Worm (Caenorhabditis elegans) whole organism, L2 larva: Measurements from ENCODE around the gene mbk-2.
A peak's percentile ranks its signal among the peaks of the same experiment; 100 is the strongest.

Experiments used
- C34F6.9 ChIP-seq: fragments of 150-350 bp; optimal IDR thresholded peaks from 2 replicates; lab custom pipeline; 2014; ENCODE audit warnings: missing biosample characterization, missing genetic modification characterization
- F13H6.1 ChIP-seq: sonication (generic microtip); optimal IDR thresholded peaks from 2 replicates; lab custom pipeline; 2016; ENCODE audit warnings: missing genetic modification characterization, missing compliant biosample characterization
- R02D3.7 ChIP-seq: fragments of 150-350 bp; optimal IDR thresholded peaks from 2 replicates; lab custom pipeline; 2014; ENCODE audit warnings: missing biosample characterization, missing genetic modification characterization
- Y55F3AM.14 ChIP-seq: fragments of 200-800 bp; sonication (Bioruptor generic); optimal IDR thresholded peaks from 2 replicates; lab custom pipeline; 2018; ENCODE audit warnings: mild to moderate bottlenecking, missing genetic modification characterization, missing compliant biosample characterization
- ZK546.5 ChIP-seq: sonication (generic microtip); optimal IDR thresholded peaks from 2 replicates; lab custom pipeline; 2017; ENCODE audit warnings: missing biosample characterization, missing genetic modification characterization
- alr-1 ChIP-seq: fragments of 150-350 bp; optimal IDR thresholded peaks from 2 replicates; lab custom pipeline; 2014; ENCODE audit warnings: missing biosample characterization, missing genetic modification characterization
- blmp-1 ChIP-seq: sonication (generic microtip); optimal IDR thresholded peaks from 2 replicates; lab custom pipeline; 2017; ENCODE audit warnings: missing genetic modification characterization, mild to moderate bottlenecking, missing compliant biosample characterization, antibody characterized with exemption, moderate library complexity; ENCODE audit not compliant: insufficient read depth
- ceh-16 ChIP-seq: fragments of 150-350 bp; optimal IDR thresholded peaks from 2 replicates; lab custom pipeline; 2014; ENCODE audit warnings: missing biosample characterization, missing genetic modification characterization
- ceh-82 ChIP-seq: fragments of 150-350 bp; optimal IDR thresholded peaks from 2 replicates; lab custom pipeline; 2014; ENCODE audit warnings: missing biosample characterization, missing genetic modification characterization
- crh-2 ChIP-seq: sonication (generic microtip); optimal IDR thresholded peaks from 2 replicates; lab custom pipeline; 2017; ENCODE audit warnings: missing biosample characterization, missing genetic modification characterization
- dmd-4 ChIP-seq: sonication (generic microtip); optimal IDR thresholded peaks from 2 replicates; lab custom pipeline; 2017; ENCODE audit warnings: missing biosample characterization, missing genetic modification characterization
- egl-27 ChIP-seq: sonication (generic microtip); optimal IDR thresholded peaks from 3 replicates; lab custom pipeline; 2017; ENCODE audit warnings: missing biosample characterization, missing genetic modification reagents, missing genetic modification characterization
- elt-1 ChIP-seq: fragments of 150-350 bp; optimal IDR thresholded peaks from 2 replicates; lab custom pipeline; 2014; ENCODE audit warnings: missing biosample characterization, missing genetic modification characterization
- elt-3 ChIP-seq: sonication (generic microtip); optimal IDR thresholded peaks from 2 replicates; lab custom pipeline; 2017; ENCODE audit warnings: missing biosample characterization, missing genetic modification characterization
- fos-1 ChIP-seq: fragments of 150-350 bp; optimal IDR thresholded peaks from 2 replicates; lab custom pipeline; 2014; ENCODE audit warnings: missing biosample characterization, missing genetic modification characterization
- lin-11 ChIP-seq: fragments of 150-350 bp; sonication (generic microtip); optimal IDR thresholded peaks from 2 replicates; lab custom pipeline; 2014; ENCODE audit warnings: missing biosample characterization, missing genetic modification characterization, inconsistent platforms, mixed read lengths
- lin-13 ChIP-seq: fragments of 150-350 bp; optimal IDR thresholded peaks from 2 replicates; lab custom pipeline; 2014; ENCODE audit warnings: missing biosample characterization, missing genetic modification reagents, missing genetic modification characterization
- lsy-2 ChIP-seq, 2 experiments: fragments of 150-350 bp in 1 of 2; sonication (generic microtip) in 1 of 2; optimal IDR thresholded peaks; 2 replicates each; lab custom pipeline; 2014 to 2017; ENCODE audit warnings: missing biosample characterization in 2 of 2, missing genetic modification characterization in 2 of 2
- mbf-1 ChIP-seq: sonication (generic microtip); optimal IDR thresholded peaks from 2 replicates; lab custom pipeline; 2017; ENCODE audit warnings: missing biosample characterization, missing genetic modification characterization
- mdl-1 ChIP-seq, 2 experiments: fragments of 150-350 bp in 1 of 2; sonication (generic microtip) in 1 of 2; optimal IDR thresholded peaks; 2 replicates each; lab custom pipeline; 2017; ENCODE audit warnings: missing biosample characterization in 2 of 2, missing genetic modification characterization in 2 of 2
- nhr-129 ChIP-seq: fragments of 150-350 bp; optimal IDR thresholded peaks from 2 replicates; lab custom pipeline; 2014; ENCODE audit warnings: missing biosample characterization, missing genetic modification characterization
- nhr-21 ChIP-seq: fragments of 150-350 bp; optimal IDR thresholded peaks from 2 replicates; lab custom pipeline; 2014; ENCODE audit warnings: missing biosample characterization, missing genetic modification characterization
- nhr-237 ChIP-seq: fragments of 150-350 bp; optimal IDR thresholded peaks from 2 replicates; lab custom pipeline; 2014; ENCODE audit warnings: missing biosample characterization, missing genetic modification characterization
- nhr-25 ChIP-seq: fragments of 150-350 bp; sonication (generic microtip); optimal IDR thresholded peaks from 3 replicates; lab custom pipeline; 2014; ENCODE audit warnings: missing biosample characterization, missing genetic modification characterization
- nhr-6 ChIP-seq: fragments of 150-350 bp; optimal IDR thresholded peaks from 2 replicates; lab custom pipeline; 2014; ENCODE audit warnings: missing biosample characterization, missing genetic modification characterization
- nhr-77 ChIP-seq: fragments of 150-350 bp; optimal IDR thresholded peaks from 2 replicates; lab custom pipeline; 2014; ENCODE audit warnings: missing biosample characterization, missing genetic modification characterization
- sem-4 ChIP-seq: fragments of 150-350 bp; optimal IDR thresholded peaks from 2 replicates; lab custom pipeline; 2014; ENCODE audit warnings: missing biosample characterization, missing genetic modification reagents, missing genetic modification characterization
- skn-1 ChIP-seq: sonication (generic microtip); optimal IDR thresholded peaks from 2 replicates; lab custom pipeline; 2017; ENCODE audit warnings: missing biosample characterization, missing genetic modification characterization
- sma-3 ChIP-seq: sonication (generic microtip); optimal IDR thresholded peaks from 2 replicates; lab custom pipeline; 2016; ENCODE audit warnings: missing genetic modification reagents, missing genetic modification characterization, missing compliant biosample characterization
- sma-9 ChIP-seq, 2 experiments: fragments of 150-350 bp in 1 of 2; sonication (generic microtip) in 1 of 2; optimal IDR thresholded peaks; 2 replicates each; lab custom pipeline; 2014 to 2016; ENCODE audit warnings: missing genetic modification characterization in 2 of 2, mild to moderate bottlenecking in 1 of 2, missing biosample characterization in 1 of 2, missing compliant biosample characterization in 1 of 2, missing genetic modification reagents in 1 of 2, moderate library complexity in 1 of 2
- unc-39 ChIP-seq: fragments of 150-350 bp; optimal IDR thresholded peaks from 2 replicates; lab custom pipeline; 2014; ENCODE audit warnings: missing biosample characterization, missing genetic modification characterization
- unc-55 ChIP-seq: fragments of 150-350 bp; sonication (generic microtip); optimal IDR thresholded peaks from 3 replicates; lab custom pipeline; 2014; ENCODE audit warnings: missing biosample characterization, missing genetic modification reagents, missing genetic modification characterization
- zag-1 ChIP-seq: fragments of 150-350 bp; optimal IDR thresholded peaks from 2 replicates; lab custom pipeline; 2014; ENCODE audit warnings: missing biosample characterization, missing genetic modification characterization
- ztf-1 ChIP-seq: fragments of 200-800 bp; sonication (Bioruptor generic); conservative IDR thresholded peaks from 2 replicates; pipeline ENCODE4 v1.3.6; 2022; ENCODE audit warnings: missing genetic modification characterization, missing compliant biosample characterization
- ztf-11 ChIP-seq: sonication (generic microtip); optimal IDR thresholded peaks from 2 replicates; lab custom pipeline; 2017; ENCODE audit warnings: missing biosample characterization, missing genetic modification characterization
- ztf-4 ChIP-seq: fragments of 150-350 bp; optimal IDR thresholded peaks from 2 replicates; lab custom pipeline; 2014; ENCODE audit warnings: missing biosample characterization, missing genetic modification characterization

The mbk-2 gene

DNA sequence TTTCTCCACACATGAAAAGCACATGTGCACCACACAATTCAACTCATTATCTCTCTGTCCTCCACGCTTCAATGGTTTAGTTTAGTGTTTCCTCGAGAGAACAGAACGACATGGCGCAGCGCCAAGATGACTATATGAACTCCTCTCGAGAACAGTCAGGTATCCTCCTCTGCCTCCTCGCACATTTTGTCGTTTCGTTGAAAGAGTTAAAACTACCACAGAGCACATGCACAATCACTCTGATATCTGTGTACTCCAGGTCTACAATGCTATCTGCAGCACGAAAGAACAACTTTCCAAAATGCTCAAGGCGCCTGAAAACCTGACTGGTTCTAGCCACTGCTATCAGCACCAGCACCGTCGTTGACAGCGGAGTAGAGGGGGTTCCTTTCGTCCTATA is 17.8 kb downstream of the mbk-2 start:
- no peak for TF ChIP-seq ceh-82
- no peak for TF ChIP-seq sma-3
- TF ChIP-seq fos-1: peak; percentile 69
- no peak for TF ChIP-seq nhr-129 (tag; lab: Kevin White, UChicago)
- TF ChIP-seq blmp-1 (tag; lab: Kevin White, UChicago): no peak
- TF ChIP-seq skn-1 (tag; lab: Kevin White, UChicago): no peak
- peak; percentile 85 for TF ChIP-seq sma-9 (GFP tag; optimal IDR thresholded peaks at IDR 0.05; lab: Kevin White, UChicago)
- no peak for TF ChIP-seq sma-9 (tag; optimal IDR thresholded peaks at IDR 0.05; lab: Kevin White, UChicago)
- no peak for TF ChIP-seq nhr-25
- TF ChIP-seq F13H6.1 (tag; lab: Kevin White, UChicago): no peak
- peak; percentile 2 for TF ChIP-seq crh-2
- TF ChIP-seq ztf-1: no peak
- peak in 1 of 2 experiments; percentile 8 for TF ChIP-seq mdl-1 (tag; optimal IDR thresholded peaks at IDR 0.05; lab: Kevin White, UChicago)
- TF ChIP-seq, all 48 proteins: peak for 4

ce11 chrIV:13027801-13028641 is 19.1 kb downstream of the mbk-2 start:
- TF ChIP-seq nhr-77 (tag; lab: Kevin White, UChicago): no peak
- no peak for TF ChIP-seq R02D3.7 (tag; lab: Kevin White, UChicago)
- peak; percentile 17 for TF ChIP-seq Y55F3AM.14 (GFP tag; lab: Kevin White, UChicago)
- peak; percentile 48 for TF ChIP-seq sem-4 (tag; lab: Kevin White, UChicago)
- TF ChIP-seq mdl-1 (tag; optimal IDR thresholded peaks at IDR 0.05; lab: Kevin White, UChicago): no peak
- peak; percentile 1 for TF ChIP-seq crh-2
- TF ChIP-seq lin-13 (GFP tag; lab: Kevin White, UChicago): no peak
- TF ChIP-seq nhr-129 (tag; lab: Kevin White, UChicago): peak; percentile 32
- TF ChIP-seq, all 48 proteins: peak for 4

ce11 chrIV:13028746-13029673 is 20.1 kb downstream of the mbk-2 start:
- TF ChIP-seq ZK546.5 (tag; lab: Kevin White, UChicago): no peak
- TF ChIP-seq C34F6.9 (tag; lab: Kevin White, UChicago): peak; percentile 4
- TF ChIP-seq fos-1: peak; percentile 16
- TF ChIP-seq unc-55 (GFP tag; lab: Kevin White, UChicago): no peak
- TF ChIP-seq, all 48 proteins: peak for 2

DNA sequence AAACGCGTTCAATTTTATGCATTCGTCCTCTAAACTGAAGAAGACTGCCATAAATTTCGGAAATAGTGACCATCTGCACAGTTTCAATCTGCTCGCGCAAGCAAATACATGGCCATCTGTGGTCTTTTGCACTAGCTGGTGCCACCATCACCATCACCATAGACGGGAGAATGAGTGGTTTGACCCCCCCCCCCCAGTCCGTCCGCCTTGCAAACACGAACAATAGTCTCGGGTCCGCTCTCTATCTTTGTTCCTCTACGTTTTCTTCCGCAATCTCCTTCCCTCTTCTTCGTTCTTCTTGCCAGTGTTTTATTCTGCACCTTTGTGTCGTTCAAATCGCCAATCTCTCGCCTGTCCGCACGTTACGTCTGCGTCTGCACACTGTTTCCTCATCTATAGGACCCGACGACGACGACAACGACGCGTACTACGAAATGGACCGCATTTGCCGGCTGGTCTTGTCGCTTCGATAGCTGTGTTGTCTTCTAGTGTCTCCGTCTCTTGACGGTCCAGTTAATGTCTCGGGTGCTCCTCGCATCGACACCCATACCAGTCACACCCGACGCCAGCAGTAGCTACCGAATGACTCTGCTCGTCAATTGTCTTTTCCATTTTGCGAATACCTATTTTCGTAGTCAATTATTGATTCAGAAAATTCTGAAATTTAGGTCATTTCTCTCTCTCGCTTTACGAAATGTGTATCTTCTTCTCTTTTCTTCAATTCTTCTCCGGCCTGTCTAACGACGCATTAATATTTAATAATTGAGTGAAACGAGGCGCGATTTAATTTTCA is 20.9 kb downstream of the mbk-2 start:
- TF ChIP-seq mbf-1 (tag; lab: Kevin White, UChicago) (no peak), lin-11 (tag; lab: Kevin White, UChicago) (no peak), ceh-82 (no peak), ceh-16 (tag; lab: Kevin White, UChicago) (no peak), lsy-2 (tag; optimal IDR thresholded peaks at IDR 0.05; lab: Kevin White, UChicago) (no peak), ztf-11 (tag; lab: Kevin White, UChicago) (no peak), alr-1 (no peak), nhr-237 (tag; lab: Kevin White, UChicago) (no peak), nhr-6 (tag; lab: Kevin White, UChicago) (no peak), egl-27 (tag; lab: Kevin White, UChicago) (no peak), elt-1 (no peak), C34F6.9 (tag; lab: Kevin White, UChicago) (no peak), ztf-4 (tag; lab: Kevin White, UChicago) (no peak), unc-55 (GFP tag; lab: Kevin White, UChicago) (peak; percentile 22), dmd-4 (tag; lab: Kevin White, UChicago) (no peak), sma-9 (GFP tag; optimal IDR thresholded peaks at IDR 0.05; lab: Kevin White, UChicago) (peak; percentile 21), sma-9 (tag; optimal IDR thresholded peaks at IDR 0.05; lab: Kevin White, UChicago) (no peak), skn-1 (tag; lab: Kevin White, UChicago) (no peak), elt-3 (no peak), unc-39 (tag; lab: Kevin White, UChicago) (no peak), zag-1 (peak; percentile 51), F13H6.1 (tag; lab: Kevin White, UChicago) (peak; percentile 21), nhr-21 (tag; lab: Kevin White, UChicago) (no peak), nhr-129 (tag; lab: Kevin White, UChicago) (peak; percentile 83)
